Fruit fly (Drosophila melanogaster) whole organism, pupa: Measurements from ENCODE around the gene CG33310.

Experiments
- CG12605 ChIP-seq: fragments of 200-800 bp; sonication (Bioruptor generic); IDR thresholded peaks from 2 replicates; pipeline ENCODE4 v1.3.6; 2022; ENCODE audit warnings: missing biosample characterization, missing genetic modification characterization
- CG17806 ChIP-seq: fragments of 200-800 bp; sonication (Bioruptor generic); optimal IDR thresholded peaks from 2 replicates; lab custom pipeline; 2018; ENCODE audit warnings: missing biosample characterization, mild to moderate bottlenecking, missing genetic modification characterization, moderate library complexity
- CG32121 ChIP-seq: fragments of 200-800 bp; sonication (Bioruptor generic); IDR thresholded peaks from 2 replicates; pipeline ENCODE4 v1.3.6; 2022; ENCODE audit warnings: missing biosample characterization, missing genetic modification characterization
- CG34367 ChIP-seq: fragments of 200-800 bp; sonication (Bioruptor generic); optimal IDR thresholded peaks from 2 replicates; lab custom pipeline; 2018; ENCODE audit warnings: missing biosample characterization, mild to moderate bottlenecking, missing genetic modification characterization
- CG8159 ChIP-seq: fragments of 200-800 bp; sonication (Bioruptor generic); optimal IDR thresholded peaks from 3 replicates; lab custom pipeline; 2018; ENCODE audit warnings: missing biosample characterization, mild to moderate bottlenecking, missing genetic modification characterization, moderate library complexity
- EcR ChIP-seq: fragments of 200-800 bp; sonication (Bioruptor generic); optimal IDR thresholded peaks from 3 replicates; lab custom pipeline; 2019; ENCODE audit warnings: missing biosample characterization, missing genetic modification characterization, mild to moderate bottlenecking, moderate library complexity, missing genetic modification reagents
- Ets98B ChIP-seq: fragments of 200-800 bp; sonication (Bioruptor generic); IDR thresholded peaks from 2 replicates; pipeline ENCODE4 v1.3.6; 2022; ENCODE audit warnings: missing biosample characterization, missing genetic modification characterization

dm6 chr2L:15043718-15044117 is 17.0 kb downstream of the CG33310 start:
- no peak for TF ChIP-seq CG32121
- TF ChIP-seq CG8159 = no peak
- no peak for TF ChIP-seq CG12605
- TF ChIP-seq CG34367 (tag; lab: Kevin White, UChicago) = no peak
- no peak for TF ChIP-seq CG17806 (tag; lab: Kevin White, UChicago)
- TF ChIP-seq Ets98B = no peak
- no peak for TF ChIP-seq EcR (GFP tag; lab: Kevin White, UChicago)
